Worm (Caenorhabditis elegans) whole organism, L4 larva: Measurements from ENCODE around the gene nhr-223.

ENCODE experiments used
- Y105C5A.15 ChIP-seq: fragments of 200-800 bp; sonication (Bioruptor generic); IDR thresholded peaks from 2 replicates; pipeline ENCODE4 v1.3.6; 2022; ENCODE audit warnings: missing genetic modification characterization, missing compliant biosample characterization
- aha-1 ChIP-seq: fragments of 150-350 bp; peaks from one replicate; lab custom pipeline; 2014; ENCODE audit warnings: missing biosample characterization, missing genetic modification characterization
- mxl-2 ChIP-seq: fragments of 200-800 bp; sonication (Bioruptor generic); conservative IDR thresholded peaks from 2 replicates; pipeline ENCODE4 v1.3.6; 2022; ENCODE audit warnings: missing genetic modification reagents, missing genetic modification characterization, missing compliant biosample characterization
- nhr-28 ChIP-seq: fragments of 150-350 bp; optimal IDR thresholded peaks from 2 replicates; lab custom pipeline; 2014; ENCODE audit warnings: missing biosample characterization, missing genetic modification characterization
- pha-4 ChIP-seq, 2 experiments: fragments of 150-350 bp in 1 of 2; fragments of 200-800 bp in 1 of 2; sonication (Bioruptor generic) in 1 of 2; IDR thresholded peaks in 1 of 2; optimal IDR thresholded peaks in 1 of 2; 2 replicates each; pipeline versions ENCODE4 v1.3.6 to Lab custom; 2014 to 2022; ENCODE audit warnings: missing genetic modification characterization in 2 of 2, missing genetic modification reagents in 2 of 2, missing biosample characterization in 1 of 2, missing compliant biosample characterization in 1 of 2
- set-16 ChIP-seq: fragments of 200-800 bp; sonication (Bioruptor generic); IDR thresholded peaks from 2 replicates; pipeline ENCODE4 v1.3.6; 2022; ENCODE audit warnings: missing genetic modification reagents, missing genetic modification characterization, missing compliant biosample characterization
- skn-1 ChIP-seq: fragments of 150-350 bp; optimal IDR thresholded peaks from 2 replicates; lab custom pipeline; 2014; ENCODE audit warnings: missing biosample characterization, missing genetic modification characterization
- zip-2 ChIP-seq: fragments of 150-350 bp; optimal IDR thresholded peaks from 2 replicates; lab custom pipeline; 2014; ENCODE audit warnings: missing biosample characterization, missing genetic modification characterization

The nhr-223 gene

ce11 chrV:15833622-15834021 is 37.4 kb downstream of the nhr-223 start, which contains the start of gene srbc-54:
TSS of gene srbc-54 (minus strand) at chrV:15833722.
- TF ChIP-seq Y105C5A.15 (GFP tag; lab: Robert Waterston, UW) (no peak), zip-2 (tag; lab: Kevin White, UChicago) (no peak), pha-4 (GFP tag; IDR thresholded peaks at IDR 0.05; lab: Robert Waterston, UW) (no peak), pha-4 (tag; optimal IDR thresholded peaks at IDR 0.05; lab: Kevin White, UChicago) (no peak), mxl-2 (no peak)
- TF ChIP-seq, all 104 proteins: peak for 0

ce11 chrV:15841095-15841494 is 44.9 kb downstream of the nhr-223 start, which contains the start of gene srh-149:
TSS of gene srh-149 (minus strand) at chrV:15841195.
- peak; percentile 51 for TF ChIP-seq aha-1 (tag; lab: Kevin White, UChicago)
- TF ChIP-seq set-16 (GFP tag; lab: Robert Waterston, UW): no peak
- no peak for TF ChIP-seq skn-1
- TF ChIP-seq nhr-28 (tag; lab: Kevin White, UChicago): no peak
- TF ChIP-seq, all 104 proteins: peak for 1
